Comparison of ENCODE assay signal across 2 fruit fly cellular contexts in the genomic region with DNA sequence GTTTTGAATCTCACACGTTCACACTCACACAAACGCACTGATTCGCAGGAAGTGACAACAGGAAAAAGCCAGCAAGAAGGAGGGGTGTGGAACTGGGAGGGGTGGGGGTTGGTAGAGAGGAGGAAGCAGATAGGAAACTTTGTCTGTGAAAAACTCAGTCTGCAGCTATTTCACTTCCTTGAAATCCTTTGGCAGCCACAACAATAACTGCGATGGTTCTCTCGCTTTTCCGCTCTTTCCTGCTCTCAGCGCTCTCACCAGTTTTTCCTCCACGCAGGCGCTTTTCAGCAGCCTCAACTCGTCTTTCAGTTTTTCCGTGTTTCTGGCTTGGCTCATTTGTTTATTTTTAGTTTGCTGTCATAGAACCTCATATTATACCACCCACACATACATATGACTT.
TF ChIP-seq lines count a peak whose summit lies in the region.

No protein-coding gene starts in this region.

- TF ChIP-seq CTCF in whole organism, embryonic (GFP tag; optimal IDR thresholded peaks at IDR 0.05; lab: Kevin White, UChicago): no peak

TF ChIP-seq in whole organism, adult, 20 proteins besides CTCF, POLR2A, EP300 and RAD21:
- TF ChIP-seq kay (GFP tag; lab: Kevin White, UChicago; ENCODE audit: borderline replicate concordance) (peak; percentile 13), Mnt (GFP tag; optimal IDR thresholded peaks at IDR 0.05; lab: Kevin White, UChicago) (no peak), Crg-1 (GFP tag; optimal IDR thresholded peaks at IDR 0.05; lab: Kevin White, UChicago) (no peak), CG11617 (GFP tag; optimal IDR thresholded peaks at IDR 0.05; lab: Kevin White, UChicago) (no peak), ovo (GFP tag; optimal IDR thresholded peaks at IDR 0.05; lab: Kevin White, UChicago) (no peak), CG12768 (GFP tag; optimal IDR thresholded peaks at IDR 0.05; lab: Kevin White, UChicago) (no peak)

TF ChIP-seq in whole organism, embryonic, 481 proteins besides CTCF, POLR2A, EP300 and RAD21:
- TF ChIP-seq ewg (GFP tag; optimal IDR thresholded peaks at IDR 0.05; lab: Kevin White, UChicago): peak; percentile 71
- TF ChIP-seq CG16779 (GFP tag; IDR thresholded peaks at IDR 0.05; lab: Robert Waterston, UW): no peak
- no peak for TF ChIP-seq CG4424 (GFP tag; optimal IDR thresholded peaks at IDR 0.05; lab: Kevin White, UChicago)
- TF ChIP-seq toy (GFP tag; IDR thresholded peaks at IDR 0.05; lab: Robert Waterston, UW): no peak
- TF ChIP-seq Atf6 (GFP tag; IDR thresholded peaks at IDR 0.05; lab: Robert Waterston, UW): no peak
- no peak for TF ChIP-seq bigmax (GFP tag; optimal IDR thresholded peaks at IDR 0.05; lab: Kevin White, UChicago)
- peak; percentile 32 for TF ChIP-seq CG13894 (tag; optimal IDR thresholded peaks at IDR 0.05; lab: Kevin White, UChicago)
- no peak for TF ChIP-seq wor (GFP tag; IDR thresholded peaks at IDR 0.05; lab: Robert Waterston, UW)
- TF ChIP-seq chinmo (GFP tag; IDR thresholded peaks at IDR 0.05; lab: Robert Waterston, UW; ENCODE audit: partially characterized antibody): 0 out of 4 replicates have a peak, but pooled peaks have one; percentile 10
- TF ChIP-seq CG17385 (GFP tag; optimal IDR thresholded peaks at IDR 0.05; lab: Kevin White, UChicago): no peak
- TF ChIP-seq CG33557 (GFP tag; optimal IDR thresholded peaks at IDR 0.05; lab: Kevin White, UChicago): no peak
- TF ChIP-seq CG31224 (GFP tag; IDR thresholded peaks at IDR 0.05; lab: Robert Waterston, UW): no peak
- TF ChIP-seq Ets65A (GFP tag; lab: Kevin White, UChicago): peak; percentile 3
- TF ChIP-seq Lpt (GFP tag; optimal IDR thresholded peaks at IDR 0.05; lab: Kevin White, UChicago): no peak
- TF ChIP-seq Deaf1 (tag; optimal IDR thresholded peaks at IDR 0.05; lab: Kevin White, UChicago): no peak
- no peak for TF ChIP-seq Side (GFP tag; optimal IDR thresholded peaks at IDR 0.05; lab: Kevin White, UChicago)
- TF ChIP-seq gem (tag; optimal IDR thresholded peaks at IDR 0.05; lab: Kevin White, UChicago): no peak
- TF ChIP-seq Ravus (GFP tag; IDR thresholded peaks at IDR 0.05; lab: Robert Waterston, UW): no peak
- no peak for TF ChIP-seq CG3726 (GFP tag; IDR thresholded peaks at IDR 0.05; lab: Robert Waterston, UW)
- no peak for TF ChIP-seq Poxn (GFP tag; IDR thresholded peaks at IDR 0.05; lab: Robert Waterston, UW)
- no peak for TF ChIP-seq CG10366 (GFP tag; IDR thresholded peaks at IDR 0.05; lab: Robert Waterston, UW)
- TF ChIP-seq CG12942 (GFP tag; optimal IDR thresholded peaks at IDR 0.05; lab: Kevin White, UChicago): no peak
- TF ChIP-seq Trl (optimal IDR thresholded peaks at IDR 0.05; lab: Kevin White, UChicago): peak; percentile 55 to 72
- no peak for TF ChIP-seq Trl (GFP tag; optimal IDR thresholded peaks at IDR 0.05; lab: Kevin White, UChicago)
- no peak for TF ChIP-seq CG13624 (GFP tag; optimal IDR thresholded peaks at IDR 0.05; lab: Kevin White, UChicago)
- TF ChIP-seq CG15514 (GFP tag; optimal IDR thresholded peaks at IDR 0.05; lab: Kevin White, UChicago): peak; percentile 93
- TF ChIP-seq crol (GFP tag; IDR thresholded peaks at IDR 0.05; lab: Robert Waterston, UW): peak; percentile 45; the same call in 1 of the 2 replicates
- TF ChIP-seq nerfin-1 (tag; optimal IDR thresholded peaks at IDR 0.05; lab: Kevin White, UChicago): peak; percentile 60
- no peak for TF ChIP-seq CG17568 (GFP tag; optimal IDR thresholded peaks at IDR 0.05; lab: Kevin White, UChicago)
